Fruit fly (Drosophila melanogaster) whole organism, embryonic: ENCODE results near the gene Jhbp7.

Experiments used
- Abd-B ChIP-seq: fragments of 200-800 bp; sonication (Bioruptor generic); optimal IDR thresholded peaks from 2 replicates; lab custom pipeline; 2018; ENCODE audit warnings: missing biosample characterization, mild to moderate bottlenecking, missing genetic modification characterization, moderate library complexity
- Bteb2 ChIP-seq: fragments of 200-800 bp; sonication (Bioruptor generic); optimal IDR thresholded peaks from 2 replicates; lab custom pipeline; 2016; ENCODE audit warnings: missing biosample characterization, missing genetic modification characterization
- CG10209 ChIP-seq: fragments of 200-800 bp; sonication (Bioruptor generic); optimal IDR thresholded peaks from 3 replicates; lab custom pipeline; 2017; ENCODE audit warnings: missing biosample characterization, mild to moderate bottlenecking, missing genetic modification characterization, missing genetic modification reagents
- CG10431 ChIP-seq: fragments of 200-800 bp; sonication (Bioruptor generic); optimal IDR thresholded peaks from 3 replicates; lab custom pipeline; 2018; ENCODE audit warnings: missing biosample characterization, mild to moderate bottlenecking, missing genetic modification characterization
- CG10959 ChIP-seq: fragments of 200-800 bp; sonication (Bioruptor generic); IDR thresholded peaks from 2 replicates; pipeline ENCODE4 v1.3.6; 2022; ENCODE audit warnings: missing biosample characterization, missing genetic modification characterization
- CG12155 ChIP-seq: fragments of 200-800 bp; sonication (Bioruptor generic); optimal IDR thresholded peaks from 3 replicates; lab custom pipeline; 2016; ENCODE audit warnings: missing biosample characterization, missing genetic modification characterization
- CG14667 ChIP-seq: fragments of 200-800 bp; sonication (Bioruptor generic); IDR thresholded peaks from 2 replicates; pipeline ENCODE4 v1.3.6; 2022; ENCODE audit warnings: missing biosample characterization, missing genetic modification characterization
- CG14860 ChIP-seq: fragments of 200-800 bp; sonication (Bioruptor generic); IDR thresholded peaks from 3 replicates; pipeline ENCODE4 v1.3.6; 2022; ENCODE audit warnings: missing biosample characterization, missing genetic modification characterization; ENCODE audit not compliant: partially characterized antibody
- CG15601 ChIP-seq: fragments of 200-800 bp; sonication (Bioruptor generic); optimal IDR thresholded peaks from 3 replicates; lab custom pipeline; 2019; ENCODE audit warnings: missing biosample characterization, mild to moderate bottlenecking, missing genetic modification characterization, moderate library complexity
- CG16779 ChIP-seq: fragments of 200-800 bp; sonication (Bioruptor generic); IDR thresholded peaks from 2 replicates; pipeline ENCODE4 v1.3.6; 2022; ENCODE audit warnings: missing biosample characterization, missing genetic modification characterization
- CG17328 ChIP-seq: fragments of 200-800 bp; sonication (Bioruptor generic); IDR thresholded peaks from 2 replicates; pipeline ENCODE4 v1.3.6; 2022; ENCODE audit warnings: missing biosample characterization, missing genetic modification characterization
- CG2712 ChIP-seq: fragments of 200-800 bp; optimal IDR thresholded peaks from 3 replicates; lab custom pipeline; 2019; ENCODE audit warnings: missing biosample characterization, mild to moderate bottlenecking, missing genetic modification characterization, moderate library complexity
- CG3065 ChIP-seq: fragments of 200-800 bp; sonication (Bioruptor generic); optimal IDR thresholded peaks from 2 replicates; lab custom pipeline; 2016; ENCODE audit warnings: missing biosample characterization, missing genetic modification characterization
- CG34422 ChIP-seq: fragments of 200-800 bp; sonication (Bioruptor generic); IDR thresholded peaks from 3 replicates; pipeline ENCODE4 v1.3.6; 2022; ENCODE audit warnings: missing biosample characterization, missing genetic modification characterization
- CG3995 ChIP-seq: fragments of 200-800 bp; sonication (Bioruptor generic); optimal IDR thresholded peaks from 3 replicates; lab custom pipeline; 2016; ENCODE audit warnings: missing biosample characterization, missing genetic modification characterization
- CG6813 ChIP-seq: fragments of 200-800 bp; sonication (Bioruptor generic); optimal IDR thresholded peaks from 2 replicates; lab custom pipeline; 2017; ENCODE audit warnings: missing biosample characterization, missing genetic modification characterization, mild to moderate bottlenecking, moderate library complexity, missing genetic modification reagents
- CG9727 ChIP-seq: fragments of 200-800 bp; sonication (Bioruptor generic); optimal IDR thresholded peaks from 3 replicates; lab custom pipeline; 2017; ENCODE audit warnings: missing biosample characterization, mild to moderate bottlenecking, missing genetic modification characterization
- CTCF ChIP-seq: fragments of 200-800 bp; sonication (Bioruptor generic); optimal IDR thresholded peaks from 2 replicates; lab custom pipeline; 2017; ENCODE audit warnings: missing biosample characterization, mild to moderate bottlenecking, missing genetic modification characterization, moderate library complexity
- Dek ChIP-seq: fragments of 200-800 bp; sonication (Bioruptor generic); optimal IDR thresholded peaks from 3 replicates; lab custom pipeline; 2019; ENCODE audit warnings: missing biosample characterization, mild to moderate bottlenecking, missing genetic modification characterization, moderate library complexity
- Dip2 ChIP-seq: fragments of 200-800 bp; sonication (Bioruptor generic); IDR thresholded peaks from 2 replicates; pipeline ENCODE4 v1.3.6; 2022; ENCODE audit warnings: missing biosample characterization, missing genetic modification characterization
- E2f1 ChIP-seq: fragments of 200-800 bp; sonication (Bioruptor generic); IDR thresholded peaks from 2 replicates; pipeline ENCODE4 v1.3.6; 2022; ENCODE audit warnings: missing biosample characterization, missing genetic modification characterization
- MESR4 ChIP-seq: fragments of 200-800 bp; sonication (Bioruptor generic); optimal IDR thresholded peaks from 2 replicates; lab custom pipeline; 2018; ENCODE audit warnings: missing biosample characterization, mild to moderate bottlenecking, missing genetic modification characterization, moderate library complexity
- NFAT ChIP-seq: fragments of 200-800 bp; sonication (Bioruptor generic); IDR thresholded peaks from 2 replicates; pipeline ENCODE4 v1.3.6; 2022; ENCODE audit warnings: missing biosample characterization, missing genetic modification characterization
- Neu2 ChIP-seq: fragments of 200-800 bp; sonication (Bioruptor generic); optimal IDR thresholded peaks from 3 replicates; lab custom pipeline; 2016; ENCODE audit warnings: missing biosample characterization, missing genetic modification characterization, borderline replicate concordance
- Nf-YB ChIP-seq: fragments of 200-800 bp; sonication (Bioruptor generic); optimal IDR thresholded peaks from 3 replicates; lab custom pipeline; 2019; ENCODE audit warnings: missing biosample characterization, mild to moderate bottlenecking, missing genetic modification characterization, moderate library complexity
- Pdp1 ChIP-seq, 2 experiments: fragments of 200-800 bp; sonication (Bioruptor generic); optimal IDR thresholded peaks; 3 replicates each; lab custom pipeline; 2016; ENCODE audit warnings: missing biosample characterization in 2 of 2, missing genetic modification characterization in 2 of 2, mild to moderate bottlenecking in 1 of 2, moderate library complexity in 1 of 2
- Ravus ChIP-seq: fragments of 200-800 bp; sonication (Bioruptor generic); IDR thresholded peaks from 2 replicates; pipeline ENCODE4 v1.3.6; 2022; ENCODE audit warnings: missing biosample characterization, missing genetic modification characterization
- Xrp1 ChIP-seq: fragments of 200-800 bp; sonication (Bioruptor generic); IDR thresholded peaks from 2 replicates; pipeline ENCODE4 v1.3.6; 2022; ENCODE audit warnings: missing biosample characterization, missing genetic modification characterization
- abd-A ChIP-seq: fragments of 200-800 bp; sonication (Bioruptor generic); optimal IDR thresholded peaks from 3 replicates; lab custom pipeline; 2019; ENCODE audit warnings: missing biosample characterization, mild to moderate bottlenecking, missing genetic modification characterization, moderate library complexity
- ara ChIP-seq: fragments of 200-800 bp; sonication (Bioruptor generic); IDR thresholded peaks from 2 replicates; pipeline ENCODE4 v1.3.6; 2022; ENCODE audit warnings: missing biosample characterization, missing genetic modification characterization
- bowl ChIP-seq: fragments of 200-800 bp; sonication (Bioruptor generic); IDR thresholded peaks from 2 replicates; pipeline ENCODE4 v1.3.6; 2022; ENCODE audit warnings: missing biosample characterization, missing genetic modification characterization
- cato ChIP-seq: fragments of 200-800 bp; sonication (Bioruptor generic); optimal IDR thresholded peaks from 2 replicates; lab custom pipeline; 2016; ENCODE audit warnings: missing biosample characterization, missing genetic modification characterization, borderline replicate concordance
- cg ChIP-seq: fragments of 200-800 bp; sonication (Bioruptor generic); optimal IDR thresholded peaks from 3 replicates; lab custom pipeline; 2019; ENCODE audit warnings: missing biosample characterization, mild to moderate bottlenecking, missing genetic modification characterization, moderate library complexity
- crc ChIP-seq: fragments of 200-800 bp; sonication (Bioruptor generic); optimal IDR thresholded peaks from 2 replicates; lab custom pipeline; 2016; ENCODE audit warnings: missing biosample characterization, missing genetic modification characterization
- croc ChIP-seq: fragments of 200-800 bp; sonication (Bioruptor generic); conservative IDR thresholded peaks from 3 replicates; pipeline ENCODE4 v1.3.6; 2022; ENCODE audit warnings: missing biosample characterization, missing genetic modification characterization
- eyg ChIP-seq: fragments of 200-800 bp; sonication (Bioruptor generic); optimal IDR thresholded peaks from 3 replicates; lab custom pipeline; 2016; ENCODE audit warnings: missing biosample characterization, missing genetic modification characterization
- grau ChIP-seq: fragments of 200-800 bp; optimal IDR thresholded peaks from 3 replicates; lab custom pipeline; 2019; ENCODE audit warnings: missing biosample characterization, mild to moderate bottlenecking, missing genetic modification characterization, moderate library complexity
- gro ChIP-seq: fragments of 200-800 bp; sonication (Bioruptor generic); optimal IDR thresholded peaks from 2 replicates; lab custom pipeline; 2016; ENCODE audit warnings: missing biosample characterization, missing genetic modification characterization
- gt ChIP-seq: fragments of 200-800 bp; sonication (Bioruptor generic); IDR thresholded peaks from 2 replicates; pipeline ENCODE4 v1.3.6; 2022; ENCODE audit warnings: missing biosample characterization, missing genetic modification characterization
- hkb ChIP-seq, 2 experiments: fragments of 200-800 bp in 1 of 2; fragments of >200 bp in 1 of 2; sonication (Bioruptor generic) in 1 of 2; IDR thresholded peaks in 1 of 2; optimal IDR thresholded peaks in 1 of 2; 2 replicates each; pipeline versions ENCODE4 v1.3.6 to Lab custom; 2017 to 2022; ENCODE audit warnings: missing biosample characterization in 1 of 2, missing genetic modification characterization in 1 of 2
- insv ChIP-seq, 2 experiments: fragments of 200-800 bp; sonication (Bioruptor generic); optimal IDR thresholded peaks; 3 replicates each; lab custom pipeline; 2016 to 2018; ENCODE audit warnings: missing biosample characterization in 2 of 2, missing genetic modification characterization in 2 of 2
- oc ChIP-seq: fragments of 200-800 bp; sonication (Bioruptor generic); optimal IDR thresholded peaks from 2 replicates; lab custom pipeline; 2018; ENCODE audit warnings: missing biosample characterization, mild to moderate bottlenecking, missing genetic modification characterization, moderate library complexity
- ranshi ChIP-seq: fragments of 200-800 bp; sonication (Bioruptor generic); IDR thresholded peaks from 2 replicates; pipeline ENCODE4 v1.3.6; 2022; ENCODE audit warnings: missing biosample characterization, missing genetic modification characterization
- sc ChIP-seq, 3 experiments: fragments of >200 bp in 2 of 3; fragments of 200-800 bp in 1 of 3; sonication (Bioruptor generic) in 1 of 3; optimal IDR thresholded peaks; 2 replicates in 2 of 3; 3 replicates in 1 of 3; lab custom pipeline; 2017; ENCODE audit warnings: mild to moderate bottlenecking in 1 of 3, missing biosample characterization in 1 of 3, missing genetic modification characterization in 1 of 3, missing genetic modification reagents in 1 of 3
- so ChIP-seq: fragments of 200-800 bp; sonication (Bioruptor generic); IDR thresholded peaks from 3 replicates; pipeline ENCODE4 v1.3.6; 2022; ENCODE audit warnings: missing biosample characterization, missing genetic modification characterization
- sob ChIP-seq: fragments of 200-800 bp; sonication (Bioruptor generic); IDR thresholded peaks from 2 replicates; pipeline ENCODE4 v1.3.6; 2022; ENCODE audit warnings: missing biosample characterization, missing genetic modification characterization
- tup ChIP-seq: fragments of 200-800 bp; sonication (Bioruptor generic); optimal IDR thresholded peaks from 2 replicates; lab custom pipeline; 2016; ENCODE audit warnings: missing biosample characterization, mild to moderate bottlenecking, missing genetic modification characterization, moderate library complexity
- usp ChIP-seq: fragments of >200 bp; optimal IDR thresholded peaks from 2 replicates; lab custom pipeline; 2017; ENCODE audit warnings: missing biosample characterization, missing genetic modification characterization
- zfh1 ChIP-seq: fragments of 200-800 bp; sonication (Bioruptor generic); IDR thresholded peaks from 3 replicates; pipeline ENCODE4 v1.3.6; 2022; ENCODE audit warnings: missing biosample characterization, missing genetic modification characterization

Gene Jhbp7

DNA sequence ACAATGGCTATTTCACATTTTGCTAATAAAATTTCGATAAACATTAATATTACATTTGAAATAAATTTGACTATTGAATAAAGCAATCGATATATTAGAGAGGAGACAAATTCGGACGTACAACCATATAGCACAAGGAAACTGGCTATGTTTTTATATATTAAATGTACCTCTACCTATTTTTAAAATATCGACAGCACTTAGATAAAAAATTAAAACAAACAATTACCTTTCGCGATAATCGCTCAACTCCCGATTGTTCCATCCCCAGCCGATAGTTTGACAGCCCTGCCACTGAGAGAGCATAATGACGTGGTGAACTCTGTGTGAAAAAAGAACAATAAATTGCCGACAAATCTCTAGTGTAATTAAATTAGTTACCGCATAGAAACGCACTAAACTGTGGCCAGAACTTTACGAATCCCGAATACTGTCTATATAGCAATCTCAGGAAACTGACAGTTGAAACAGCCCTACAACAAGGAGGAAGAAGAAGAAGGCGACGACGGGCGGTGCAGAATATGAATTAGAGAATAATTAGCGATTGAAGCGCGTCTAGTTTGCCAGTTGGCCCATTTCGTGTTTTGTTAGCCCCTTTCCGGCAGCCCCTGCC, 21.3 kb downstream of the Jhbp7 start, which contains the start of gene CG11857 (continued):
- peak; percentile 82 for TF ChIP-seq CG10431
- peak; percentile 97 for TF ChIP-seq CG10209 (GFP tag; lab: Kevin White, UChicago)
- peak; percentile 98 for TF ChIP-seq gt (GFP tag; lab: Robert Waterston, UW)
- peak; percentile 83 for TF ChIP-seq Neu2 (GFP tag; lab: Kevin White, UChicago)
- peak in 1 of 2 experiments; percentile 77 for TF ChIP-seq insv (GFP tag; optimal IDR thresholded peaks at IDR 0.05; lab: Kevin White, UChicago)
- peak; percentile 98 for TF ChIP-seq CG9727
- peak; percentile 82 for TF ChIP-seq CG3995 (GFP tag; lab: Kevin White, UChicago)
- TF ChIP-seq eyg (GFP tag; lab: Kevin White, UChicago): peak; percentile 94
- peak; percentile 99 for TF ChIP-seq CG14667 (GFP tag; lab: Robert Waterston, UW)
- peak; percentile 59 for TF ChIP-seq CTCF (GFP tag; lab: Kevin White, UChicago)
- TF ChIP-seq CG34422 (GFP tag; lab: Robert Waterston, UW): peak; percentile 100
- peak; percentile 99 for TF ChIP-seq zfh1 (GFP tag; lab: Robert Waterston, UW)
- no peak for TF ChIP-seq cg (GFP tag; lab: Kevin White, UChicago)
- peak; percentile 99 for TF ChIP-seq E2f1 (GFP tag; lab: Robert Waterston, UW)
- peak; percentile 100 for TF ChIP-seq CG14860 (GFP tag; lab: Robert Waterston, UW)
- peak; percentile 97 for TF ChIP-seq grau
- TF ChIP-seq CG2712 (tag; lab: Kevin White, UChicago): peak; percentile 98
- peak; percentile 98 for TF ChIP-seq Bteb2 (GFP tag; lab: Kevin White, UChicago)
- peak; percentile 98 for TF ChIP-seq gro (GFP tag; lab: Kevin White, UChicago)
- no peak for TF ChIP-seq usp (GFP tag; lab: Kevin White, UChicago)
- TF ChIP-seq CG16779 (GFP tag; lab: Robert Waterston, UW): peak; percentile 94
- peak; percentile 97 for TF ChIP-seq so (GFP tag; lab: Robert Waterston, UW)
- TF ChIP-seq Dip2 (GFP tag; lab: Robert Waterston, UW): peak; percentile 80
- TF ChIP-seq sc (optimal IDR thresholded peaks at IDR 0.05; lab: Kevin White, UChicago): no peak
- peak; percentile 94 for TF ChIP-seq sc (GFP tag; optimal IDR thresholded peaks at IDR 0.05; lab: Kevin White, UChicago)
- peak; percentile 99 for TF ChIP-seq CG10959 (GFP tag; lab: Robert Waterston, UW)
- TF ChIP-seq CG12155 (GFP tag; lab: Kevin White, UChicago): peak; percentile 98
- TF ChIP-seq CG17328 (GFP tag; lab: Robert Waterston, UW): peak; percentile 99
- peak; percentile 95 for TF ChIP-seq crc (GFP tag; lab: Kevin White, UChicago)
- TF ChIP-seq abd-A: no peak
- TF ChIP-seq bowl (GFP tag; lab: Robert Waterston, UW): peak; percentile 92
- peak; percentile 91 for TF ChIP-seq MESR4 (GFP tag; lab: Kevin White, UChicago)
- peak; percentile 98 for TF ChIP-seq croc
- TF ChIP-seq ranshi (GFP tag; lab: Robert Waterston, UW): peak; percentile 99
- TF ChIP-seq oc (tag; lab: Kevin White, UChicago): peak; percentile 94
- peak; percentile 98 for TF ChIP-seq Pdp1 (GFP tag; optimal IDR thresholded peaks at IDR 0.05; lab: Kevin White, UChicago)
- TF ChIP-seq CG3065 (GFP tag; lab: Kevin White, UChicago): peak; percentile 96
- TF ChIP-seq NFAT: peak; percentile 99
- peak; percentile 100 for TF ChIP-seq sob (GFP tag; lab: Robert Waterston, UW)
- TF ChIP-seq Dek (tag; lab: Kevin White, UChicago): peak; percentile 98
- TF ChIP-seq tup (GFP tag; lab: Kevin White, UChicago): peak; percentile 94
- TF ChIP-seq CG15601 (tag; lab: Kevin White, UChicago): peak; percentile 96
- TF ChIP-seq Ravus (GFP tag; lab: Robert Waterston, UW): peak; percentile 95
- peak; percentile 99 for TF ChIP-seq Abd-B
- peak; percentile 98 for TF ChIP-seq ara
- peak; percentile 80 for TF ChIP-seq Nf-YB (GFP tag; lab: Kevin White, UChicago)
- peak; percentile 87 for TF ChIP-seq CG6813 (GFP tag; lab: Kevin White, UChicago)
- peak; percentile 99 for TF ChIP-seq Xrp1 (GFP tag; lab: Robert Waterston, UW)
- peak; percentile 97 for TF ChIP-seq cato (GFP tag; lab: Kevin White, UChicago)
- TF ChIP-seq hkb (optimal IDR thresholded peaks at IDR 0.05; lab: Kevin White, UChicago): no peak
- TF ChIP-seq hkb (GFP tag; IDR thresholded peaks at IDR 0.05; lab: Robert Waterston, UW): peak; percentile 98
